Worm (Caenorhabditis elegans): ENCODE results near the gene asp-6.

ce11 chrV:8254973-8255372 is 13.8 kb downstream of the asp-6 start:
- TF ChIP-seq pha-4 (tag; optimal IDR thresholded peaks at IDR 0.05), result no peak
- TF ChIP-seq aly-2 (tag; optimal IDR thresholded peaks at IDR 0.05), result no peak
- TF ChIP-seq nhr-28 (tag; optimal IDR thresholded peaks at IDR 0.05), result no peak
- no peak for TF ChIP-seq unc-62 (GFP tag; optimal IDR thresholded peaks at IDR 0.05)
